Worm (Caenorhabditis elegans) whole organism, L1 larva: ENCODE results near the gene zer-1.

Experiments
- C04F5.9 ChIP-seq: sonication (generic microtip); optimal IDR thresholded peaks from 2 replicates; lab custom pipeline; 2016; ENCODE audit warnings: missing genetic modification characterization, missing compliant biosample characterization
- Y116A8C.19 ChIP-seq: sonication (generic microtip); optimal IDR thresholded peaks from 2 replicates; lab custom pipeline; 2016; ENCODE audit warnings: missing compliant biosample characterization, missing genetic modification characterization, borderline replicate concordance
- alr-1 ChIP-seq: fragments of 200-800 bp; sonication (Bioruptor generic); optimal IDR thresholded peaks from 2 replicates; lab custom pipeline; 2018; ENCODE audit warnings: borderline replicate concordance, mild to moderate bottlenecking, missing genetic modification characterization, missing compliant biosample characterization
- blmp-1 ChIP-seq: fragments of 150-350 bp; optimal IDR thresholded peaks from 2 replicates; lab custom pipeline; 2014; ENCODE audit warnings: missing biosample characterization, missing genetic modification characterization
- ceh-63 ChIP-seq: fragments of 200-800 bp; sonication (Bioruptor generic); optimal IDR thresholded peaks from 2 replicates; lab custom pipeline; 2018; ENCODE audit warnings: mild to moderate bottlenecking, missing genetic modification characterization, missing compliant biosample characterization
- ceh-8 ChIP-seq: fragments of 200-800 bp; sonication (Bioruptor generic); optimal IDR thresholded peaks from 2 replicates; lab custom pipeline; 2018; ENCODE audit warnings: mild to moderate bottlenecking, missing genetic modification characterization, moderate library complexity, missing compliant biosample characterization
- ces-1 ChIP-seq: fragments of 150-350 bp; optimal IDR thresholded peaks from 2 replicates; lab custom pipeline; 2014; ENCODE audit warnings: missing biosample characterization, missing genetic modification reagents, missing genetic modification characterization
- dsc-1 ChIP-seq: sonication (generic microtip); optimal IDR thresholded peaks from 2 replicates; lab custom pipeline; 2016; ENCODE audit warnings: mild to moderate bottlenecking, missing genetic modification characterization, missing compliant biosample characterization
- efl-1 ChIP-seq, 4 experiments: fragments of 150-350 bp; optimal IDR thresholded peaks in 3 of 4; peaks in 1 of 4; 1 replicate in 1 of 4; 2 replicates in 3 of 4; lab custom pipeline; 2014; ENCODE audit warnings: missing biosample characterization in 2 of 4, missing genetic modification characterization in 2 of 4, missing genetic modification reagents in 2 of 4
- elt-2 ChIP-seq: sonication (generic microtip); optimal IDR thresholded peaks from 2 replicates; lab custom pipeline; 2016; ENCODE audit warnings: missing genetic modification characterization, mild to moderate bottlenecking, inconsistent platforms, missing compliant biosample characterization, missing genetic modification reagents
- elt-3 ChIP-seq, 6 experiments: fragments of 150-350 bp in 1 of 6; sonication (generic microtip); optimal IDR thresholded peaks; 2 replicates each; lab custom pipeline; 2017 to 2018; ENCODE audit warnings: missing biosample characterization in 6 of 6, missing genetic modification characterization in 6 of 6, inconsistent platforms in 1 of 6
- ets-5 ChIP-seq: fragments of 200-800 bp; sonication (Bioruptor generic); IDR thresholded peaks from 2 replicates; pipeline ENCODE4 v1.3.6; 2022; ENCODE audit warnings: missing genetic modification characterization, missing compliant biosample characterization
- grh-1 ChIP-seq: fragments of 200-800 bp; sonication (Bioruptor generic); IDR thresholded peaks from 2 replicates; pipeline ENCODE4 v1.3.6; 2022; ENCODE audit warnings: missing genetic modification reagents, missing genetic modification characterization, missing compliant biosample characterization
- hlh-4 ChIP-seq: sonication (generic microtip); optimal IDR thresholded peaks from 2 replicates; lab custom pipeline; 2016; ENCODE audit warnings: mild to moderate bottlenecking, missing genetic modification characterization, missing compliant biosample characterization
- irx-1 ChIP-seq: sonication (generic microtip); optimal IDR thresholded peaks from 2 replicates; lab custom pipeline; 2016; ENCODE audit warnings: missing genetic modification characterization, missing compliant biosample characterization
- lin-14 ChIP-seq: fragments of 200-800 bp; sonication (Bioruptor generic); optimal IDR thresholded peaks from 2 replicates; lab custom pipeline; 2018; ENCODE audit warnings: mild to moderate bottlenecking, missing genetic modification characterization, moderate library complexity, missing compliant biosample characterization
- lin-15B ChIP-seq: fragments of 150-350 bp; sonication (generic microtip); optimal IDR thresholded peaks from 3 replicates; lab custom pipeline; 2014; ENCODE audit warnings: missing biosample characterization, missing genetic modification characterization
- lir-3 ChIP-seq: sonication (generic microtip); optimal IDR thresholded peaks from 2 replicates; lab custom pipeline; 2016; ENCODE audit warnings: mild to moderate bottlenecking, missing genetic modification characterization, moderate library complexity, missing compliant biosample characterization; ENCODE audit not compliant: poor library complexity
- nhr-19 ChIP-seq: fragments of 200-800 bp; sonication (Bioruptor generic); conservative IDR thresholded peaks from 2 replicates; pipeline ENCODE4 v1.3.6; 2022; ENCODE audit warnings: missing genetic modification characterization, missing compliant biosample characterization
- nhr-76 ChIP-seq: sonication (generic microtip); optimal IDR thresholded peaks from 2 replicates; lab custom pipeline; 2017; ENCODE audit warnings: missing biosample characterization, missing genetic modification characterization
- nhr-85 ChIP-seq: sonication (generic microtip); peaks from one replicate; lab custom pipeline; 2016; ENCODE audit warnings: missing genetic modification characterization, inconsistent platforms, missing compliant biosample characterization
- nhr-90 ChIP-seq: sonication (generic microtip); optimal IDR thresholded peaks from 2 replicates; lab custom pipeline; 2016; ENCODE audit warnings: mild to moderate bottlenecking, missing genetic modification characterization, missing compliant biosample characterization; ENCODE audit not compliant: poor library complexity
- rnt-1 ChIP-seq: sonication (generic microtip); optimal IDR thresholded peaks from 2 replicates; lab custom pipeline; 2016; ENCODE audit warnings: mild to moderate bottlenecking, missing genetic modification characterization, moderate library complexity, missing compliant biosample characterization
- sox-4 ChIP-seq: sonication (generic microtip); optimal IDR thresholded peaks from 2 replicates; lab custom pipeline; 2016; ENCODE audit warnings: missing genetic modification characterization, missing compliant biosample characterization
- sptf-1 ChIP-seq: fragments of 150-350 bp; optimal IDR thresholded peaks from 2 replicates; lab custom pipeline; 2014; ENCODE audit warnings: missing biosample characterization, missing genetic modification characterization
- ztf-11 ChIP-seq, 2 experiments: sonication (generic microtip); optimal IDR thresholded peaks; 2 replicates each; lab custom pipeline; 2016 to 2017; ENCODE audit warnings: missing genetic modification characterization in 2 of 2, missing biosample characterization in 1 of 2, missing compliant biosample characterization in 1 of 2

Gene zer-1

ce11 chrIII:886726-887125, at the start of gene zer-1:
Gene zer-1 (minus strand): TSS chrIII:886793.
- TF ChIP-seq elt-3 (tag; optimal IDR thresholded peaks at IDR 0.05; lab: Kevin White, UChicago) (peak in 1 of 6 experiments; percentile 5), blmp-1 (tag; lab: Kevin White, UChicago) (peak; percentile 98), nhr-85 (tag; lab: Kevin White, UChicago) (peak; percentile 8), hlh-4 (tag; lab: Kevin White, UChicago) (no peak)
- TF ChIP-seq, all 84 proteins: peak for 3

ce11 chrIII:936037-936507, 49.5 kb upstream of the zer-1 start, which contains the start of gene fbxa-55:
Gene fbxa-55 (minus strand): TSS chrIII:936087.
- TF ChIP-seq elt-2 (tag; lab: Kevin White, UChicago) (peak; percentile 55), Y116A8C.19 (tag; lab: Kevin White, UChicago) (no peak)

DNA sequence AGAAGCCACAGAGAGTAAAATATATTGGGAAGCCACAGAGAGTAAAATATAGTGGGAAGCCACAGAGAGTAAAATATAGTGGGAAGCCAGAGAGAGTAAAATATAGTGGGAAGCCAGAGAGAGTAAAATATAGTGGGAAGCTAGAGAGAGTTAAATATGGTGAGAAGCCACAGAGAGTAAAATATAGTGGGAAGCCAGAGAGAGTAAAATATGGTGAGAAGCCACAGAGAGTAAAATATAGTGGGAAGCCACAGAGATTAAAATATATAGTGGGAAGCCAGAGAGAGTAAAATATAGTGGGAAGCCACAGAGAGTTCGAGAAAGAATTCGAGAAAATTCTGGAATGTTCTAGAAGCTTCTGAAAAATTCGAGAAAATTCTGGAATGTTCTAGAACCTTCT, 44.8 kb upstream of the zer-1 start:
- peak; percentile 10 for TF ChIP-seq C04F5.9 (tag; lab: Kevin White, UChicago)
- TF ChIP-seq ceh-8 (GFP tag; lab: Kevin White, UChicago), result peak; percentile 83
- TF ChIP-seq ztf-11 (tag; optimal IDR thresholded peaks at IDR 0.05; lab: Kevin White, UChicago), result peak in 1 of 2 experiments; percentile 34
- TF ChIP-seq Y116A8C.19 (tag; lab: Kevin White, UChicago), result peak; percentile 40
- TF ChIP-seq irx-1 (tag; lab: Kevin White, UChicago), result peak; percentile 14
- TF ChIP-seq nhr-90, result peak; percentile 14
- peak; percentile 3 for TF ChIP-seq rnt-1 (tag; lab: Kevin White, UChicago)
- TF ChIP-seq lir-3, result peak; percentile 45
- TF ChIP-seq sox-4 (tag; lab: Kevin White, UChicago), result peak; percentile 71

ce11 chrIII:926216-926615, 39.6 kb upstream of the zer-1 start, which contains the start of gene pef-1:
Gene pef-1 (minus strand): TSS chrIII:926316.
- no peak for TF ChIP-seq lin-14 (GFP tag; lab: Kevin White, UChicago)
- no peak for TF ChIP-seq ceh-63 (GFP tag; lab: Kevin White, UChicago)
- TF ChIP-seq dsc-1 (tag; lab: Kevin White, UChicago), result peak; percentile 49

- TF ChIP-seq lin-15B (no peak), grh-1 (GFP tag; lab: Robert Waterston, UW) (no peak), nhr-76 (tag; lab: Kevin White, UChicago) (no peak), sptf-1 (no peak), ces-1 (no peak), ets-5 (GFP tag; lab: Robert Waterston, UW) (no peak), nhr-19 (GFP tag; lab: Robert Waterston, UW) (no peak), alr-1 (tag; lab: Kevin White, UChicago) (no peak)
- TF ChIP-seq, all 84 proteins: peak for 0
These were observed 32.7 kb upstream of the zer-1 start, which contains the start of gene F23H11.7 for ce11 chrIII:919322-919721. Gene F23H11.7 (minus strand): TSS chrIII:919422.

ce11 chrIII:916897-917296, 30.3 kb upstream of the zer-1 start, which contains the start of gene idpp-13:
Gene idpp-13 (minus strand): TSS chrIII:916997.
- no peak for TF ChIP-seq alr-1 (tag; lab: Kevin White, UChicago)
- no peak for TF ChIP-seq lin-15B
- TF ChIP-seq efl-1 (optimal IDR thresholded peaks at IDR 0.05; lab: Kevin White, UChicago), result no peak
- peak in 1 of 2 experiments; percentile 72 for TF ChIP-seq efl-1 (GFP tag; optimal IDR thresholded peaks at IDR 0.05 in 1 of 2; lab: Kevin White, UChicago)
